Fruit fly (Drosophila melanogaster) Kc167 (cell line): ENCODE measurements around the gene CG7130.

Experiments used
- Sin3A ChIP-seq: fragments of >200 bp; optimal IDR thresholded peaks from 2 replicates; lab custom pipeline; 2018; ENCODE audit warnings: missing external identifiers
- h ChIP-seq: fragments of >200 bp; optimal IDR thresholded peaks from 3 replicates; lab custom pipeline; 2018; ENCODE audit warnings: missing external identifiers
- insv ChIP-seq: fragments of >200 bp; optimal IDR thresholded peaks from 3 replicates; lab custom pipeline; 2018; ENCODE audit warnings: missing external identifiers
- psq ChIP-seq: fragments of >200 bp; optimal IDR thresholded peaks from 2 replicates; lab custom pipeline; 2017; ENCODE audit warnings: missing external identifiers
- ttk ChIP-seq: sonication (Bioruptor generic); optimal IDR thresholded peaks from 2 replicates; lab custom pipeline; 2017; ENCODE audit warnings: missing external identifiers

dm6 chr3L:22072824-22073223 is 2.7 kb downstream of the CG7130 start:
- no peak for TF ChIP-seq insv (lab: Kevin White, UChicago)
- TF ChIP-seq ttk (lab: Kevin White, UChicago) = no peak
- TF ChIP-seq Sin3A (lab: Kevin White, UChicago) = no peak
- TF ChIP-seq h (lab: Kevin White, UChicago) = no peak
- TF ChIP-seq psq = no peak
